Worm (Caenorhabditis elegans): ENCODE measurements around the gene C17H12.11.

DNA sequence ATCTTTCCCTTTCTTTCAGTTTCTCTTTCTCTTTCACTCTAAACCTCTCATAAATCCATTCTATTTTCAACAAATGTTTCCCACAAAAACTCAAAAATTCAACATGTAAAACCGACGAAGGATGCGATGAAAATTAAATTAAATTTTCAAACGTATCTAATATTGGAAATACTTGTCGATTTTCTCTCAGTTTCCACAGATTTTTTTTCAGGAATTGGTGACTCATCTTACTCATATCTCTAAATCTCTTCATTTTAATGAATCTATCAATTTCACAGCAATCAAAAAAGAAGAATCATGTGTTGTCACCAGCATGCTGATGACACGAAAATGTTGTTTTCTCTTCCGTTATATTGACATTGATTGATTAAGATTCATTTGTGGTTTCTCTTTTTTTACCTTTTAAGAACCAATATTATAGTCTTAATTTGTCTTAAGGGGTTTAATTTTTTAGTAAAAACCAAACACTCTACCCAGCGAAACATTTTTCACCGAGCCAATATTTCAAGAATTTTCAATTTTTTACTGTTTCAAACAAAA is 1.7 kb downstream of the C17H12.11 start:
- no peak for TF ChIP-seq snpc-4 (tag; optimal IDR thresholded peaks at IDR 0.05)
- no peak for TF ChIP-seq ceh-88 (GFP tag; IDR thresholded peaks at IDR 0.05)
- TF ChIP-seq ama-1 (optimal IDR thresholded peaks at IDR 0.05) = no peak
- TF ChIP-seq blmp-1 (tag; optimal IDR thresholded peaks at IDR 0.05) = peak; percentile 61
- no peak for TF ChIP-seq unc-62 (GFP tag; optimal IDR thresholded peaks at IDR 0.05)
- TF ChIP-seq elt-2 (tag; optimal IDR thresholded peaks at IDR 0.05) = no peak
- TF ChIP-seq ceh-82 (tag; optimal IDR thresholded peaks at IDR 0.05) = no peak
- no peak for TF ChIP-seq lsy-2 (tag; optimal IDR thresholded peaks at IDR 0.05)
- TF ChIP-seq lin-35 (GFP tag; optimal IDR thresholded peaks at IDR 0.05) = peak in 1 of 2 experiments; percentile 23
- no peak for TF ChIP-seq nhr-90 (tag; optimal IDR thresholded peaks at IDR 0.05; ENCODE audit: poor library complexity)
- no peak for TF ChIP-seq unc-130 (tag; optimal IDR thresholded peaks at IDR 0.05)
- no peak for TF ChIP-seq zag-1 (tag; optimal IDR thresholded peaks at IDR 0.05)
- no peak for TF ChIP-seq dpl-1 (GFP tag; optimal IDR thresholded peaks at IDR 0.05)
- no peak for TF ChIP-seq nhr-84 (tag; optimal IDR thresholded peaks at IDR 0.05)
